Worm (Caenorhabditis elegans): ENCODE results near the gene ZC262.2.

ce11 chrIII:8299078-8299587, 32.7 kb upstream of the ZC262.2 start:
- TF ChIP-seq sptf-1 (tag; optimal IDR thresholded peaks at IDR 0.05) (no peak), ztf-11 (tag; optimal IDR thresholded peaks at IDR 0.05) (no peak), elt-3 (tag; optimal IDR thresholded peaks at IDR 0.05) (no peak), cnd-1 (tag; optimal IDR thresholded peaks at IDR 0.05) (no peak), lin-13 (tag; optimal IDR thresholded peaks at IDR 0.05) (no peak), snpc-4 (tag; optimal IDR thresholded peaks at IDR 0.05) (no peak)
